Worm (Caenorhabditis elegans): Measurements from ENCODE around the gene math-10.

DNA sequence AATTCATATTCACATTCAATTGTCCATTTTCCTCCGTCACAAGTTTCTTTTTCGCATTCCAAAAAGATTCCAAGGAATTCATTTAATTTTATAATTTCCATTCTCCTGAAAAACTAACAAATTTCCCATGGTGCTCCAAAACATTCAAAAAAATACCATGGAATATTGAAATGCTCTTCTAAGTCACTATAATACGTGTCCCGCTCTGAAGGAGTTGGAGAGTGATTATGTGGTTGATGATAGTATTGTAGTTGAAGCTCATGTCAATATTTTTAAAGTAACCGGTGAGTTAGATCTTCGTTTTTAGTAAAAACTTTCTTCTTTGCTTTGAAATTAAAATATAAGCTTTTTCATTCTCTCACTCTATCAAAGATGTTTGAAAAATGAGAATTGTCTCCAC is 19.3 kb downstream of the math-10 start, which contains the start of gene math-9:
- TF ChIP-seq W03F9.2 (tag; optimal IDR thresholded peaks at IDR 0.05): no peak
- TF ChIP-seq dao-5 (tag; optimal IDR thresholded peaks at IDR 0.05): no peak
- TF ChIP-seq him-1 (tag; optimal IDR thresholded peaks at IDR 0.05): no peak

Measured in whole organism, L4/young adult.